Fruit fly (Drosophila melanogaster) whole organism, embryonic: ENCODE results near the gene arm.

Experiments used
- Atf6 ChIP-seq: fragments of 200-800 bp; sonication (Bioruptor generic); IDR thresholded peaks from 2 replicates; pipeline ENCODE4 v1.3.6; 2022; ENCODE audit warnings: missing biosample characterization, missing genetic modification characterization
- CG10366 ChIP-seq: fragments of 200-800 bp; sonication (Bioruptor generic); IDR thresholded peaks from 2 replicates; pipeline ENCODE4 v1.3.6; 2022; ENCODE audit warnings: missing biosample characterization, missing genetic modification characterization
- CG11560 ChIP-seq: fragments of 200-800 bp; sonication (Bioruptor generic); IDR thresholded peaks from 3 replicates; pipeline ENCODE4 v1.3.6; 2022; ENCODE audit warnings: missing biosample characterization, missing genetic modification characterization
- CG11723 ChIP-seq: fragments of 200-800 bp; sonication (Bioruptor generic); optimal IDR thresholded peaks from 2 replicates; lab custom pipeline; 2017; ENCODE audit warnings: missing biosample characterization, mild to moderate bottlenecking, missing genetic modification characterization
- CG12155 ChIP-seq: fragments of 200-800 bp; sonication (Bioruptor generic); optimal IDR thresholded peaks from 3 replicates; lab custom pipeline; 2016; ENCODE audit warnings: missing biosample characterization, missing genetic modification characterization
- CG12391 ChIP-seq: fragments of 200-800 bp; sonication (Bioruptor generic); optimal IDR thresholded peaks from 3 replicates; lab custom pipeline; 2018; ENCODE audit warnings: missing biosample characterization, mild to moderate bottlenecking, missing genetic modification characterization, moderate library complexity
- CG13624 ChIP-seq: fragments of 200-800 bp; sonication (Bioruptor generic); optimal IDR thresholded peaks from 2 replicates; lab custom pipeline; 2016; ENCODE audit warnings: missing biosample characterization, missing genetic modification characterization
- CG13775 ChIP-seq: fragments of 200-800 bp; sonication (Bioruptor generic); optimal IDR thresholded peaks from 3 replicates; lab custom pipeline; 2017; ENCODE audit warnings: missing biosample characterization, mild to moderate bottlenecking, missing genetic modification characterization
- CG14667 ChIP-seq: fragments of 200-800 bp; sonication (Bioruptor generic); IDR thresholded peaks from 2 replicates; pipeline ENCODE4 v1.3.6; 2022; ENCODE audit warnings: missing biosample characterization, missing genetic modification characterization
- CG15269 ChIP-seq: fragments of 200-800 bp; sonication (Bioruptor generic); optimal IDR thresholded peaks from 2 replicates; lab custom pipeline; 2018; ENCODE audit warnings: missing biosample characterization, mild to moderate bottlenecking, missing genetic modification characterization, moderate library complexity
- CG16815 ChIP-seq: fragments of 200-800 bp; sonication (Bioruptor generic); optimal IDR thresholded peaks from 3 replicates; lab custom pipeline; 2017; ENCODE audit warnings: missing biosample characterization, mild to moderate bottlenecking, missing genetic modification characterization
- CG1832 ChIP-seq: fragments of 200-800 bp; sonication (Bioruptor generic); optimal IDR thresholded peaks from 2 replicates; lab custom pipeline; 2017; ENCODE audit warnings: missing biosample characterization, mild to moderate bottlenecking, missing genetic modification characterization, inconsistent platforms
- CG34422 ChIP-seq: fragments of 200-800 bp; sonication (Bioruptor generic); IDR thresholded peaks from 3 replicates; pipeline ENCODE4 v1.3.6; 2022; ENCODE audit warnings: missing biosample characterization, missing genetic modification characterization
- CG3847 ChIP-seq: fragments of 200-800 bp; sonication (Bioruptor generic); IDR thresholded peaks from 2 replicates; pipeline ENCODE4 v1.3.6; 2022; ENCODE audit warnings: missing biosample characterization, missing genetic modification characterization
- CG4707 ChIP-seq: fragments of 200-800 bp; sonication (Bioruptor generic); optimal IDR thresholded peaks from 2 replicates; lab custom pipeline; 2018; ENCODE audit warnings: missing biosample characterization, mild to moderate bottlenecking, missing genetic modification characterization, moderate library complexity
- CG6254 ChIP-seq: fragments of 200-800 bp; sonication (Bioruptor generic); optimal IDR thresholded peaks from 3 replicates; lab custom pipeline; 2017; ENCODE audit warnings: mild to moderate bottlenecking, missing biosample characterization, missing genetic modification reagents, missing genetic modification characterization
- CG9609 ChIP-seq: fragments of 200-800 bp; sonication (Bioruptor generic); optimal IDR thresholded peaks from 3 replicates; lab custom pipeline; 2016; ENCODE audit warnings: missing biosample characterization, missing genetic modification characterization
- CG9797 ChIP-seq: fragments of 200-800 bp; sonication (Bioruptor generic); optimal IDR thresholded peaks from 3 replicates; lab custom pipeline; 2018; ENCODE audit warnings: missing biosample characterization, mild to moderate bottlenecking, missing genetic modification characterization
- CTCF ChIP-seq: fragments of 200-800 bp; sonication (Bioruptor generic); optimal IDR thresholded peaks from 2 replicates; lab custom pipeline; 2017; ENCODE audit warnings: missing biosample characterization, mild to moderate bottlenecking, missing genetic modification characterization, moderate library complexity
- Eip74EF ChIP-seq, 2 experiments: fragments of 200-800 bp in 1 of 2; fragments of >200 bp in 1 of 2; sonication (Bioruptor generic) in 1 of 2; optimal IDR thresholded peaks; 2 replicates each; lab custom pipeline; 2017 to 2019; ENCODE audit warnings: missing biosample characterization in 2 of 2, missing genetic modification characterization in 2 of 2, mild to moderate bottlenecking in 1 of 2, moderate library complexity in 1 of 2
- Elba2 ChIP-seq: fragments of 200-800 bp; sonication (Bioruptor generic); optimal IDR thresholded peaks from 3 replicates; lab custom pipeline; 2016; ENCODE audit warnings: missing biosample characterization, missing genetic modification characterization
- Ets97D ChIP-seq: fragments of 200-800 bp; sonication (Bioruptor generic); optimal IDR thresholded peaks from 3 replicates; lab custom pipeline; 2016; ENCODE audit warnings: missing biosample characterization, missing genetic modification characterization
- Jarid2 ChIP-seq: fragments of 200-800 bp; sonication (Bioruptor generic); optimal IDR thresholded peaks from 3 replicates; lab custom pipeline; 2017; ENCODE audit warnings: mild to moderate bottlenecking, missing biosample characterization, missing genetic modification reagents, missing genetic modification characterization
- Lhr ChIP-seq: fragments of 200-800 bp; sonication (Bioruptor generic); optimal IDR thresholded peaks from 3 replicates; lab custom pipeline; 2017; ENCODE audit warnings: mild to moderate bottlenecking, missing biosample characterization, missing genetic modification reagents, missing genetic modification characterization
- Max ChIP-seq: fragments of 200-800 bp; sonication (Bioruptor generic); optimal IDR thresholded peaks from 2 replicates; lab custom pipeline; 2016; ENCODE audit warnings: missing biosample characterization, mild to moderate bottlenecking, missing genetic modification characterization
- Neu2 ChIP-seq: fragments of 200-800 bp; sonication (Bioruptor generic); optimal IDR thresholded peaks from 3 replicates; lab custom pipeline; 2016; ENCODE audit warnings: missing biosample characterization, missing genetic modification characterization, borderline replicate concordance
- Nf-YC ChIP-seq: fragments of 200-800 bp; optimal IDR thresholded peaks from 3 replicates; lab custom pipeline; 2019; ENCODE audit warnings: missing biosample characterization, mild to moderate bottlenecking, missing genetic modification characterization, moderate library complexity
- Scr ChIP-seq: fragments of 200-800 bp; sonication (Bioruptor generic); IDR thresholded peaks from 2 replicates; pipeline ENCODE4 v1.3.6; 2022; ENCODE audit warnings: missing biosample characterization, missing genetic modification characterization; ENCODE audit not compliant: partially characterized antibody
- Sox100B ChIP-seq: fragments of 200-800 bp; sonication (Bioruptor generic); optimal IDR thresholded peaks from 3 replicates; lab custom pipeline; 2018; ENCODE audit warnings: missing biosample characterization, mild to moderate bottlenecking, missing genetic modification characterization
- Ssrp ChIP-seq: fragments of 200-800 bp; sonication (Bioruptor generic); optimal IDR thresholded peaks from 2 replicates; lab custom pipeline; 2018; ENCODE audit warnings: missing biosample characterization, mild to moderate bottlenecking, missing genetic modification characterization, moderate library complexity
- Taf1 ChIP-seq: fragments of 200-800 bp; sonication (Bioruptor generic); IDR thresholded peaks from 2 replicates; pipeline ENCODE4 v1.3.6; 2022; ENCODE audit warnings: missing biosample characterization, missing genetic modification characterization
- Xrp1 ChIP-seq: fragments of 200-800 bp; sonication (Bioruptor generic); IDR thresholded peaks from 2 replicates; pipeline ENCODE4 v1.3.6; 2022; ENCODE audit warnings: missing biosample characterization, missing genetic modification characterization
- YL-1 ChIP-seq: fragments of 200-800 bp; sonication (Bioruptor generic); optimal IDR thresholded peaks from 3 replicates; lab custom pipeline; 2017; ENCODE audit warnings: missing biosample characterization, mild to moderate bottlenecking, missing genetic modification characterization
- bsh ChIP-seq, 2 experiments: fragments of 200-800 bp; sonication (Bioruptor generic); optimal IDR thresholded peaks; 2 replicates each; lab custom pipeline; 2017 to 2018; ENCODE audit warnings: mild to moderate bottlenecking in 2 of 2, missing biosample characterization in 2 of 2, missing genetic modification characterization in 2 of 2, moderate library complexity in 1 of 2
- btn ChIP-seq: fragments of 200-800 bp; sonication (Bioruptor generic); optimal IDR thresholded peaks from 2 replicates; lab custom pipeline; 2016; ENCODE audit warnings: missing biosample characterization, missing genetic modification characterization
- hbn ChIP-seq: fragments of 200-800 bp; sonication (Bioruptor generic); IDR thresholded peaks from 2 replicates; pipeline ENCODE4 v1.3.6; 2022; ENCODE audit warnings: missing biosample characterization, missing genetic modification characterization; ENCODE audit not compliant: partially characterized antibody
- hkb ChIP-seq, 2 experiments: fragments of 200-800 bp in 1 of 2; fragments of >200 bp in 1 of 2; sonication (Bioruptor generic) in 1 of 2; IDR thresholded peaks in 1 of 2; optimal IDR thresholded peaks in 1 of 2; 2 replicates each; pipeline versions ENCODE4 v1.3.6 to Lab custom; 2017 to 2022; ENCODE audit warnings: missing biosample characterization in 1 of 2, missing genetic modification characterization in 1 of 2
- ken ChIP-seq: fragments of 200-800 bp; sonication (Bioruptor generic); IDR thresholded peaks from 3 replicates; pipeline ENCODE4 v1.3.6; 2022; ENCODE audit warnings: missing biosample characterization, missing genetic modification characterization
- maf-S ChIP-seq: fragments of 200-800 bp; sonication (Bioruptor generic); optimal IDR thresholded peaks from 2 replicates; lab custom pipeline; 2016; ENCODE audit warnings: missing biosample characterization, missing genetic modification characterization
- pfk ChIP-seq: fragments of 200-800 bp; sonication (Bioruptor generic); optimal IDR thresholded peaks from 2 replicates; lab custom pipeline; 2018; ENCODE audit warnings: missing biosample characterization, mild to moderate bottlenecking, missing genetic modification characterization, moderate library complexity
- ranshi ChIP-seq: fragments of 200-800 bp; sonication (Bioruptor generic); IDR thresholded peaks from 2 replicates; pipeline ENCODE4 v1.3.6; 2022; ENCODE audit warnings: missing biosample characterization, missing genetic modification characterization
- salm ChIP-seq: fragments of 200-800 bp; sonication (Bioruptor generic); optimal IDR thresholded peaks from 2 replicates; lab custom pipeline; 2018; ENCODE audit warnings: missing biosample characterization, mild to moderate bottlenecking, missing genetic modification characterization
- schlank ChIP-seq: fragments of 200-800 bp; sonication (Bioruptor generic); optimal IDR thresholded peaks from 2 replicates; lab custom pipeline; 2018; ENCODE audit warnings: missing biosample characterization, mild to moderate bottlenecking, missing genetic modification characterization
- scrt ChIP-seq: fragments of 200-800 bp; sonication (Bioruptor generic); optimal IDR thresholded peaks from 2 replicates; lab custom pipeline; 2018; ENCODE audit warnings: missing biosample characterization, mild to moderate bottlenecking, missing genetic modification characterization, moderate library complexity
- seq ChIP-seq: fragments of 200-800 bp; sonication (Bioruptor generic); IDR thresholded peaks from 2 replicates; pipeline ENCODE4 v1.3.6; 2022; ENCODE audit warnings: missing biosample characterization, missing genetic modification characterization
- shn ChIP-seq: fragments of 200-800 bp; sonication (Bioruptor generic); optimal IDR thresholded peaks from 3 replicates; lab custom pipeline; 2016; ENCODE audit warnings: missing biosample characterization, missing genetic modification characterization
- ssp ChIP-seq: fragments of 200-800 bp; sonication (Bioruptor generic); IDR thresholded peaks from 2 replicates; pipeline ENCODE4 v1.3.6; 2022; ENCODE audit warnings: missing biosample characterization, missing genetic modification characterization
- sug ChIP-seq: fragments of 200-800 bp; optimal IDR thresholded peaks from 2 replicates; lab custom pipeline; 2019; ENCODE audit warnings: missing biosample characterization, mild to moderate bottlenecking, missing genetic modification characterization, moderate library complexity
- toy ChIP-seq: fragments of 200-800 bp; sonication (Bioruptor generic); IDR thresholded peaks from 2 replicates; pipeline ENCODE4 v1.3.6; 2022; ENCODE audit warnings: missing biosample characterization, missing genetic modification characterization
- unc-4 ChIP-seq: fragments of 200-800 bp; sonication (Bioruptor generic); IDR thresholded peaks from 2 replicates; pipeline ENCODE4 v1.3.6; 2022; ENCODE audit warnings: missing biosample characterization, missing genetic modification characterization; ENCODE audit not compliant: partially characterized antibody

arm gene

DNA sequence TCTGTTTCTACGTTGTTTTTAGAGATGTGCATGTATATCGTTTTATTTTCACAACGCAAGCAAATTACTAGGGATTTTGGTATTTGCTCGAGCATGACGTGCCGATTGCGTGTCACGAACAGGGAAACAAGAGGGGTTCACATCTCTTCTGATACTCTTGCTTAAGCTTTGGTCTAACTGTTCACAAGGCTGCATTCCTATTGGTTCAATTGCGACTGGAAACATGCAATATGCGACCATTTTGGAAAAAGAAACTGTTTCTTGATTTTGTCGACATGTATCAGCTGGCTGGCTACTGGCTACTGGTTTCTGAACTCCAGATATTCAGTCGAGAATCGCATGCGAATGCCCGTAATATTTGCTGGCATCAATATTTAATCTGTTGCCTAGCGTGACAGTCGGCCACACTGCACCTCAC, 20.3 kb downstream of the arm start, which contains the start of gene Coa8 (continued):
- peak; percentile 39 for TF ChIP-seq CG12391 (tag; lab: Kevin White, UChicago)
- TF ChIP-seq Nf-YC (tag; lab: Kevin White, UChicago), result peak; percentile 31
- peak; percentile 23 for TF ChIP-seq Ssrp (tag; lab: Kevin White, UChicago)
- peak; percentile 41 for TF ChIP-seq CG10366 (GFP tag; lab: Robert Waterston, UW)
- TF ChIP-seq Neu2 (GFP tag; lab: Kevin White, UChicago), result no peak
- TF ChIP-seq Max (GFP tag; lab: Kevin White, UChicago), result peak; percentile 12
- TF ChIP-seq schlank (tag; lab: Kevin White, UChicago), result no peak
- TF ChIP-seq CG13624 (GFP tag; lab: Kevin White, UChicago), result peak; percentile 40
- TF ChIP-seq pfk (GFP tag; lab: Kevin White, UChicago), result no peak
- peak; percentile 66 for TF ChIP-seq CG9609 (GFP tag; lab: Kevin White, UChicago)
- peak; percentile 10 for TF ChIP-seq YL-1 (GFP tag; lab: Kevin White, UChicago)
- peak; percentile 37 for TF ChIP-seq btn
- TF ChIP-seq Ets97D (GFP tag; lab: Kevin White, UChicago), result peak; percentile 9
- TF ChIP-seq Xrp1 (GFP tag; lab: Robert Waterston, UW), result peak; percentile 44
- peak; percentile 42; the same call in 1 of the 2 replicates for TF ChIP-seq ssp (GFP tag; lab: Robert Waterston, UW)
- peak; percentile 33 for TF ChIP-seq sug (tag; lab: Kevin White, UChicago)
- TF ChIP-seq seq (GFP tag; lab: Robert Waterston, UW), result no peak
- TF ChIP-seq toy (GFP tag; lab: Robert Waterston, UW), result no peak
- no peak for TF ChIP-seq CG1832
- TF ChIP-seq CG4707 (GFP tag; lab: Kevin White, UChicago), result no peak
- peak; percentile 55; the same call in 1 of the 2 replicates for TF ChIP-seq Atf6
- TF ChIP-seq maf-S (GFP tag; lab: Kevin White, UChicago), result peak; percentile 15
- TF ChIP-seq scrt, result no peak
- peak; percentile 28; the same call in 1 of the 2 replicates for TF ChIP-seq unc-4
- peak; percentile 31 for TF ChIP-seq Lhr (GFP tag; lab: Kevin White, UChicago)
- TF ChIP-seq salm (tag; lab: Kevin White, UChicago), result no peak
- no peak for TF ChIP-seq Taf1 (GFP tag; lab: Robert Waterston, UW)
- TF ChIP-seq Scr (GFP tag; lab: Robert Waterston, UW), result peak; percentile 11
- TF ChIP-seq hbn (GFP tag; lab: Robert Waterston, UW), result peak; percentile 37
- no peak for TF ChIP-seq CG6254 (GFP tag; lab: Kevin White, UChicago)
- TF ChIP-seq Jarid2 (GFP tag; lab: Kevin White, UChicago), result no peak
- TF ChIP-seq CG12155, result peak; percentile 11
- TF ChIP-seq CG15269 (tag; lab: Kevin White, UChicago), result peak; percentile 55
- peak; percentile 54; the same call in 1 of the 2 replicates for TF ChIP-seq ranshi
- 0 out of 3 replicates have a peak, but pooled peaks have one; percentile 8 for TF ChIP-seq ken
- no peak for TF ChIP-seq CTCF (GFP tag; lab: Kevin White, UChicago)
- peak; percentile 30; the same call in 1 of the 2 replicates for TF ChIP-seq CG14667 (GFP tag; lab: Robert Waterston, UW)
- peak; percentile 10 for TF ChIP-seq CG16815 (GFP tag; lab: Kevin White, UChicago)
- peak; percentile 60 for TF ChIP-seq shn
- TF ChIP-seq CG13775, result no peak
- TF ChIP-seq Elba2, result peak; percentile 22
- TF ChIP-seq CG11560 (tag; lab: Robert Waterston, UW), result no peak
- TF ChIP-seq bsh (GFP tag; optimal IDR thresholded peaks at IDR 0.05; lab: Kevin White, UChicago), result peak in 1 of 2 experiments; percentile 11
- TF ChIP-seq Eip74EF (GFP tag; optimal IDR thresholded peaks at IDR 0.05; lab: Kevin White, UChicago), result no peak
- TF ChIP-seq hkb (optimal IDR thresholded peaks at IDR 0.05; lab: Kevin White, UChicago), result no peak
- TF ChIP-seq hkb (GFP tag; IDR thresholded peaks at IDR 0.05; lab: Robert Waterston, UW), result peak; percentile 49; the same call in 1 of the 2 replicates
- 0 out of 3 replicates have a peak, but pooled peaks have one; percentile 47 for TF ChIP-seq CG34422 (GFP tag; lab: Robert Waterston, UW)
- TF ChIP-seq CG3847 (GFP tag; lab: Robert Waterston, UW), result peak; percentile 44
- no peak for TF ChIP-seq CG11723 (GFP tag; lab: Kevin White, UChicago)
- peak; percentile 33 for TF ChIP-seq CG9797
- no peak for TF ChIP-seq Sox100B
